Worm (Caenorhabditis elegans): Measurements from ENCODE around the gene ZK856.4.

DNA sequence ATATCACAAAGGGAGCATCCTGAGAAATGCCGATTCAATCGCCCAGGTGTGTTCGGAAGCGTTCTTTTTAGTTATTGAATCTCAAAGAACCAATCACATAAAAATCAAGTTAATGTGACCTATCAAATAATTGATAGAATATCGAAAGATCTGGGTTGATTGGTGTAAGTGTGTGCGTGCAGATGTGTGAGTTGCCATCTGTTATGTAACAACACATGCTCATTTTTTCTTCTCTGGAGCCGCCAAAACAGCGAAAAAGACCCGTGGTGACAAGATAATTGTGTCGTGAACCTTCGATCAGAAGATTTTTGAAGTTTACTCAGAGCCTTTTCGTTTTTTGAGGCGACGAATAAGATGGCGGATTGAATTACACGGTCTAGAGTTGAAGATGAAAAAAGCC is 36.3 kb upstream of the ZK856.4 start:
- TF ChIP-seq ama-1 (optimal IDR thresholded peaks at IDR 0.05) (no peak), ama-1 (GFP tag; optimal IDR thresholded peaks at IDR 0.05) (no peak), aptf-3 (GFP tag; IDR thresholded peaks at IDR 0.05) (no peak), F57A8.1 (GFP tag; optimal IDR thresholded peaks at IDR 0.05) (no peak)
